Fruit fly (Drosophila melanogaster) whole organism, wandering third instar larva: ENCODE data around the gene nmo.

Experiments
- CrebA ChIP-seq: fragments of 200-800 bp; sonication (Bioruptor generic); optimal IDR thresholded peaks from 2 replicates; lab custom pipeline; 2016; ENCODE audit warnings: missing biosample characterization, mild to moderate bottlenecking, missing genetic modification characterization, borderline replicate concordance
- Dif ChIP-seq: fragments of 200-275, 200-300 bp; sonication (Bioruptor generic); optimal IDR thresholded peaks from 2 replicates; lab custom pipeline; 2018; ENCODE audit warnings: missing biosample characterization, missing genetic modification characterization; ENCODE audit not compliant: partially characterized antibody
- Mio ChIP-seq: sonication (Bioruptor generic); optimal IDR thresholded peaks from 2 replicates; lab custom pipeline; 2016; ENCODE audit warnings: missing biosample characterization, missing genetic modification characterization
- Myc ChIP-seq: fragments of >200 bp; optimal IDR thresholded peaks from 2 replicates; lab custom pipeline; 2017
- OdsH ChIP-seq: fragments of 200-800 bp; sonication (Bioruptor generic); optimal IDR thresholded peaks from 2 replicates; lab custom pipeline; 2016; ENCODE audit warnings: missing biosample characterization, mild to moderate bottlenecking, missing genetic modification characterization
- br ChIP-seq: fragments of 200-800 bp; sonication (Bioruptor generic); optimal IDR thresholded peaks from 2 replicates; lab custom pipeline; 2016; ENCODE audit warnings: missing biosample characterization, missing genetic modification characterization
- ey ChIP-seq: fragments of 200-800 bp; sonication (Bioruptor generic); optimal IDR thresholded peaks from 2 replicates; lab custom pipeline; 2016; ENCODE audit warnings: missing biosample characterization, missing genetic modification characterization
- fru ChIP-seq: fragments of 200-800 bp; sonication (Bioruptor generic); optimal IDR thresholded peaks from 3 replicates; lab custom pipeline; 2016; ENCODE audit warnings: missing biosample characterization, mild to moderate bottlenecking, missing genetic modification characterization
- pan ChIP-seq: fragments of >200 bp; optimal IDR thresholded peaks from 2 replicates; lab custom pipeline; 2017
- woc ChIP-seq: sonication (Bioruptor generic); optimal IDR thresholded peaks from 2 replicates; lab custom pipeline; 2016; ENCODE audit warnings: missing biosample characterization, mild to moderate bottlenecking, missing genetic modification characterization

- TF ChIP-seq fru (GFP tag; lab: Kevin White, UChicago): no peak
- no peak for TF ChIP-seq CrebA (GFP tag; lab: Kevin White, UChicago)
- TF ChIP-seq pan (lab: Kevin White, UChicago): no peak
- TF ChIP-seq br: no peak
- TF ChIP-seq Dif (GFP tag; lab: Kevin White, UChicago): no peak
- TF ChIP-seq Mio (GFP tag; lab: Kevin White, UChicago): no peak
- TF ChIP-seq Myc (lab: Kevin White, UChicago): no peak
- no peak for TF ChIP-seq woc (GFP tag; lab: Kevin White, UChicago)
- TF ChIP-seq OdsH (GFP tag; lab: Kevin White, UChicago): no peak
- no peak for TF ChIP-seq ey (GFP tag; lab: Kevin White, UChicago)
Observed at dm6 chr3L:7958590-7959180, 20.2 kb upstream of the nmo start.
